Fruit fly (Drosophila melanogaster) whole organism, embryonic: ENCODE data around the gene CAHbeta.

Experiments
- Aef1 ChIP-seq: fragments of 200-800 bp; sonication (Bioruptor generic); IDR thresholded peaks from 3 replicates; pipeline ENCODE4 v1.3.6; 2022; ENCODE audit warnings: missing biosample characterization, missing genetic modification characterization
- Bteb2 ChIP-seq: fragments of 200-800 bp; sonication (Bioruptor generic); optimal IDR thresholded peaks from 2 replicates; lab custom pipeline; 2016; ENCODE audit warnings: missing biosample characterization, missing genetic modification characterization
- CG10209 ChIP-seq: fragments of 200-800 bp; sonication (Bioruptor generic); optimal IDR thresholded peaks from 3 replicates; lab custom pipeline; 2017; ENCODE audit warnings: missing biosample characterization, mild to moderate bottlenecking, missing genetic modification characterization, missing genetic modification reagents
- CG10274 ChIP-seq: fragments of 200-800 bp; sonication (Bioruptor generic); optimal IDR thresholded peaks from 3 replicates; lab custom pipeline; 2017; ENCODE audit warnings: missing biosample characterization, mild to moderate bottlenecking, missing genetic modification characterization
- CG10431 ChIP-seq: fragments of 200-800 bp; sonication (Bioruptor generic); optimal IDR thresholded peaks from 3 replicates; lab custom pipeline; 2018; ENCODE audit warnings: missing biosample characterization, mild to moderate bottlenecking, missing genetic modification characterization
- CG10543 ChIP-seq: fragments of 200-800 bp; sonication (Bioruptor generic); optimal IDR thresholded peaks from 3 replicates; lab custom pipeline; 2017; ENCODE audit warnings: missing biosample characterization, mild to moderate bottlenecking, missing genetic modification characterization, moderate library complexity
- CG11247 ChIP-seq: fragments of 200-800 bp; sonication (Bioruptor generic); IDR thresholded peaks from 2 replicates; pipeline ENCODE4 v1.3.6; 2022; ENCODE audit warnings: missing biosample characterization, missing genetic modification characterization
- CG11696 ChIP-seq: fragments of 200-800 bp; sonication (Bioruptor generic); IDR thresholded peaks from 2 replicates; pipeline ENCODE4 v1.3.6; 2022; ENCODE audit warnings: missing biosample characterization, missing genetic modification characterization
- CG12219 ChIP-seq: fragments of 200-800 bp; sonication (Bioruptor generic); optimal IDR thresholded peaks from 3 replicates; lab custom pipeline; 2018; ENCODE audit warnings: missing biosample characterization, mild to moderate bottlenecking, missing genetic modification characterization
- CG1233 ChIP-seq: fragments of 200-800 bp; sonication (Bioruptor generic); optimal IDR thresholded peaks from 4 replicates; lab custom pipeline; 2018; ENCODE audit warnings: missing biosample characterization, mild to moderate bottlenecking, missing genetic modification characterization
- CG13296 ChIP-seq: fragments of 200-800 bp; sonication (Bioruptor generic); optimal IDR thresholded peaks from 3 replicates; lab custom pipeline; 2018; ENCODE audit warnings: missing biosample characterization, mild to moderate bottlenecking, missing genetic modification characterization
- CG16863 ChIP-seq: fragments of 200-800 bp; sonication (Bioruptor generic); optimal IDR thresholded peaks from 3 replicates; lab custom pipeline; 2016; ENCODE audit warnings: missing biosample characterization, missing genetic modification characterization
- CG18764 ChIP-seq: fragments of 200-800 bp; sonication (Bioruptor generic); optimal IDR thresholded peaks from 3 replicates; lab custom pipeline; 2016; ENCODE audit warnings: missing biosample characterization, missing genetic modification characterization
- CG2875 ChIP-seq: fragments of 200-800 bp; sonication (Bioruptor generic); optimal IDR thresholded peaks from 2 replicates; lab custom pipeline; 2017; ENCODE audit warnings: missing biosample characterization, mild to moderate bottlenecking, missing genetic modification characterization, missing genetic modification reagents
- CG31441 ChIP-seq: fragments of 200-800 bp; sonication (Bioruptor generic); IDR thresholded peaks from 2 replicates; pipeline ENCODE4 v1.3.6; 2022; ENCODE audit warnings: missing biosample characterization, missing genetic modification characterization
- CG4730 ChIP-seq: fragments of 200-800 bp; sonication (Bioruptor generic); IDR thresholded peaks from 2 replicates; pipeline ENCODE4 v1.3.6; 2022; ENCODE audit warnings: missing biosample characterization, missing genetic modification characterization
- CG8281 ChIP-seq: fragments of 200-800 bp; sonication (Bioruptor generic); optimal IDR thresholded peaks from 2 replicates; lab custom pipeline; 2018; ENCODE audit warnings: missing biosample characterization, mild to moderate bottlenecking, missing genetic modification characterization, moderate library complexity
- CG9797 ChIP-seq: fragments of 200-800 bp; sonication (Bioruptor generic); optimal IDR thresholded peaks from 3 replicates; lab custom pipeline; 2018; ENCODE audit warnings: missing biosample characterization, mild to moderate bottlenecking, missing genetic modification characterization
- CrebB ChIP-seq: fragments of 200-800 bp; sonication (Bioruptor generic); optimal IDR thresholded peaks from 3 replicates; lab custom pipeline; 2018; ENCODE audit warnings: missing biosample characterization, mild to moderate bottlenecking, missing genetic modification characterization
- Dref ChIP-seq: fragments of 200-800 bp; sonication (Bioruptor generic); IDR thresholded peaks from 2 replicates; pipeline ENCODE4 v1.3.6; 2022; ENCODE audit warnings: missing biosample characterization, missing genetic modification characterization
- Ets65A ChIP-seq: fragments of 200-800 bp; sonication (Bioruptor generic); peaks from one replicate; lab custom pipeline; 2016; ENCODE audit warnings: missing biosample characterization, missing genetic modification characterization
- HLH3B ChIP-seq: fragments of 200-800 bp; sonication (Bioruptor generic); IDR thresholded peaks from 2 replicates; pipeline ENCODE4 v1.3.6; 2022; ENCODE audit warnings: missing biosample characterization, missing genetic modification characterization
- Hey ChIP-seq: fragments of 200-800 bp; sonication (Bioruptor generic); optimal IDR thresholded peaks from 3 replicates; lab custom pipeline; 2018; ENCODE audit warnings: missing biosample characterization, mild to moderate bottlenecking, missing genetic modification characterization
- MTF-1 ChIP-seq: fragments of 200-800 bp; sonication (Bioruptor generic); optimal IDR thresholded peaks from 2 replicates; lab custom pipeline; 2018; ENCODE audit warnings: missing biosample characterization, mild to moderate bottlenecking, missing genetic modification characterization, borderline replicate concordance
- Pdp1 ChIP-seq, 2 experiments: fragments of 200-800 bp; sonication (Bioruptor generic); optimal IDR thresholded peaks; 3 replicates each; lab custom pipeline; 2016; ENCODE audit warnings: missing biosample characterization in 2 of 2, missing genetic modification characterization in 2 of 2, mild to moderate bottlenecking in 1 of 2, moderate library complexity in 1 of 2
- abd-A ChIP-seq: fragments of 200-800 bp; sonication (Bioruptor generic); optimal IDR thresholded peaks from 3 replicates; lab custom pipeline; 2019; ENCODE audit warnings: missing biosample characterization, mild to moderate bottlenecking, missing genetic modification characterization, moderate library complexity
- aop ChIP-seq: fragments of 200-800 bp; sonication (Bioruptor generic); IDR thresholded peaks from 2 replicates; pipeline ENCODE4 v1.3.6; 2022; ENCODE audit warnings: missing biosample characterization, missing genetic modification characterization
- btn ChIP-seq: fragments of 200-800 bp; sonication (Bioruptor generic); optimal IDR thresholded peaks from 2 replicates; lab custom pipeline; 2016; ENCODE audit warnings: missing biosample characterization, missing genetic modification characterization
- cg ChIP-seq: fragments of 200-800 bp; sonication (Bioruptor generic); optimal IDR thresholded peaks from 3 replicates; lab custom pipeline; 2019; ENCODE audit warnings: missing biosample characterization, mild to moderate bottlenecking, missing genetic modification characterization, moderate library complexity
- chif ChIP-seq, 2 experiments: fragments of 200-800 bp; sonication (Bioruptor generic); optimal IDR thresholded peaks; 3 replicates each; lab custom pipeline; 2016; ENCODE audit warnings: missing biosample characterization in 2 of 2, missing genetic modification characterization in 2 of 2
- disco-r ChIP-seq: fragments of 200-800 bp; sonication (Bioruptor generic); optimal IDR thresholded peaks from 2 replicates; lab custom pipeline; 2016; ENCODE audit warnings: missing biosample characterization, missing genetic modification characterization
- fd64A ChIP-seq: fragments of 200-800 bp; sonication (Bioruptor generic); optimal IDR thresholded peaks from 3 replicates; lab custom pipeline; 2018; ENCODE audit warnings: missing biosample characterization, mild to moderate bottlenecking, missing genetic modification characterization
- fru ChIP-seq: fragments of >200 bp; optimal IDR thresholded peaks from 2 replicates; lab custom pipeline; 2017
- gcm2 ChIP-seq: fragments of 200-800 bp; sonication (Bioruptor generic); optimal IDR thresholded peaks from 2 replicates; lab custom pipeline; 2016; ENCODE audit warnings: missing biosample characterization, missing genetic modification characterization
- gro ChIP-seq: fragments of 200-800 bp; sonication (Bioruptor generic); optimal IDR thresholded peaks from 2 replicates; lab custom pipeline; 2016; ENCODE audit warnings: missing biosample characterization, missing genetic modification characterization
- inv ChIP-seq: fragments of 200-800 bp; sonication (Bioruptor generic); IDR thresholded peaks from 2 replicates; pipeline ENCODE4 v1.3.6; 2022; ENCODE audit warnings: missing biosample characterization, missing genetic modification characterization; ENCODE audit not compliant: partially characterized antibody
- jigr1 ChIP-seq: fragments of 200-800 bp; sonication (Bioruptor generic); IDR thresholded peaks from 3 replicates; pipeline ENCODE4 v1.3.6; 2022; ENCODE audit warnings: missing biosample characterization, missing genetic modification characterization
- knrl ChIP-seq: fragments of 200-800 bp; sonication (Bioruptor generic); IDR thresholded peaks from 3 replicates; pipeline ENCODE4 v1.3.6; 2022; ENCODE audit warnings: missing biosample characterization, missing genetic modification characterization; ENCODE audit not compliant: partially characterized antibody
- otp ChIP-seq: fragments of 200-800 bp; sonication (Bioruptor generic); IDR thresholded peaks from 3 replicates; pipeline ENCODE4, ENCODE4 v1.3.6; 2022; ENCODE audit warnings: missing biosample characterization, missing genetic modification characterization
- pan ChIP-seq, 4 experiments: fragments of >200 bp in 3 of 4; fragments of 200-800 bp in 1 of 4; sonication (Bioruptor generic) in 1 of 4; optimal IDR thresholded peaks in 3 of 4; IDR thresholded peaks in 1 of 4; 2 replicates each; pipeline versions ENCODE4 v1.3.6 to Lab custom; 2017 to 2022; ENCODE audit warnings: missing biosample characterization in 2 of 4, missing genetic modification characterization in 2 of 4, mixed read lengths in 1 of 4
- pho ChIP-seq: fragments of 200-800 bp; sonication (Bioruptor generic); optimal IDR thresholded peaks from 2 replicates; lab custom pipeline; 2016; ENCODE audit warnings: missing biosample characterization, missing genetic modification characterization
- ro ChIP-seq: fragments of 200-800 bp; sonication (Bioruptor generic); IDR thresholded peaks from 2 replicates; pipeline ENCODE4 v1.3.6; 2022; ENCODE audit warnings: missing biosample characterization, missing genetic modification characterization
- slp2 ChIP-seq: fragments of 200-800 bp; sonication (Bioruptor generic); optimal IDR thresholded peaks from 2 replicates; lab custom pipeline; 2016; ENCODE audit warnings: missing biosample characterization, missing genetic modification characterization
- sqz ChIP-seq: fragments of 200-800 bp; sonication (Bioruptor generic); optimal IDR thresholded peaks from 3 replicates; lab custom pipeline; 2018; ENCODE audit warnings: missing biosample characterization, mild to moderate bottlenecking, missing genetic modification characterization
- tll ChIP-seq, 2 experiments: fragments of 200-800 bp in 1 of 2; fragments of >200 bp in 1 of 2; sonication (Bioruptor generic) in 1 of 2; optimal IDR thresholded peaks; 2 replicates each; lab custom pipeline; 2017 to 2019; ENCODE audit warnings: missing biosample characterization in 2 of 2, missing genetic modification characterization in 2 of 2, mild to moderate bottlenecking in 1 of 2, moderate library complexity in 1 of 2
- tx ChIP-seq: fragments of 200-800 bp; sonication (Bioruptor generic); optimal IDR thresholded peaks from 2 replicates; lab custom pipeline; 2016; ENCODE audit warnings: missing biosample characterization, missing genetic modification characterization
- unpg ChIP-seq: fragments of 200-800 bp; sonication (Bioruptor generic); optimal IDR thresholded peaks from 3 replicates; lab custom pipeline; 2018; ENCODE audit warnings: missing biosample characterization, mild to moderate bottlenecking, missing genetic modification characterization, moderate library complexity
- z ChIP-seq: fragments of 200-800 bp; sonication (Bioruptor generic); IDR thresholded peaks from 3 replicates; pipeline ENCODE4 v1.3.6; 2022; ENCODE audit warnings: missing biosample characterization, missing genetic modification characterization

CAHbeta gene

dm6 chr3R:8945502-8946324 lies 34.9 kb upstream of the CAHbeta start (continued):
- TF ChIP-seq pho (GFP tag; lab: Kevin White, UChicago) (no peak), z (GFP tag; lab: Robert Waterston, UW) (no peak), gro (GFP tag; lab: Kevin White, UChicago) (peak; percentile 16), CG8281 (tag; lab: Kevin White, UChicago) (peak; percentile 54), CG2875 (peak; percentile 85), gcm2 (GFP tag; lab: Kevin White, UChicago) (no peak), jigr1 (peak; percentile 65), btn (GFP tag; lab: Kevin White, UChicago) (no peak), unpg (GFP tag; lab: Kevin White, UChicago) (peak; percentile 93), Aef1 (GFP tag; lab: Robert Waterston, UW) (peak; percentile 77), fru (no peak), CG11696 (GFP tag; lab: Robert Waterston, UW) (0 out of 2 replicates have a peak, but pooled peaks have one; percentile 35), chif (GFP tag; optimal IDR thresholded peaks at IDR 0.05; lab: Kevin White, UChicago) (peak in 1 of 2 experiments; percentile 39), Ets65A (GFP tag; lab: Kevin White, UChicago) (peak; percentile 90), CG9797 (GFP tag; lab: Kevin White, UChicago) (no peak), CG10209 (GFP tag; lab: Kevin White, UChicago) (peak; percentile 78), HLH3B (GFP tag; lab: Robert Waterston, UW) (peak; percentile 88), CG4730 (peak; percentile 71), CG31441 (GFP tag; lab: Robert Waterston, UW) (peak; percentile 92), CG18764 (GFP tag; lab: Kevin White, UChicago) (peak; percentile 45), CG16863 (GFP tag; lab: Kevin White, UChicago) (peak; percentile 9), cg (peak; percentile 77), tx (no peak), CG1233 (GFP tag; lab: Kevin White, UChicago) (peak; percentile 74), CG11247 (GFP tag; lab: Robert Waterston, UW) (peak; percentile 64; the same call in 1 of the 2 replicates), MTF-1 (GFP tag; lab: Kevin White, UChicago) (peak; percentile 58), abd-A (tag; lab: Kevin White, UChicago) (peak; percentile 85), CG10431 (peak; percentile 80), CG10543 (peak; percentile 78), ro (GFP tag; lab: Robert Waterston, UW) (peak; percentile 36; the same call in 1 of the 2 replicates), fd64A (GFP tag; lab: Kevin White, UChicago) (peak; percentile 43), CrebB (tag; lab: Kevin White, UChicago) (peak; percentile 36), knrl (GFP tag; lab: Robert Waterston, UW) (peak; percentile 43; the same call in 1 of the 3 replicates), otp (peak; percentile 68; the same call in 2 of the 3 replicates), tll (GFP tag; optimal IDR thresholded peaks at IDR 0.05; lab: Kevin White, UChicago) (no peak), pan (optimal IDR thresholded peaks at IDR 0.05; lab: Kevin White, UChicago) (no peak), pan (GFP tag; optimal IDR thresholded peaks at IDR 0.05 in 1 of 2, IDR thresholded peaks at IDR 0.05 in 1 of 2) (peak in 1 of 2 experiments; percentile 85), CG10274 (GFP tag; lab: Kevin White, UChicago) (peak; percentile 52), inv (no peak), Dref (no peak), Bteb2 (no peak), slp2 (GFP tag; lab: Kevin White, UChicago) (peak; percentile 3), disco-r (GFP tag; lab: Kevin White, UChicago) (no peak), Pdp1 (GFP tag; optimal IDR thresholded peaks at IDR 0.05; lab: Kevin White, UChicago) (peak; percentile 38 to 53), CG12219 (GFP tag; lab: Kevin White, UChicago) (peak; percentile 56), aop (GFP tag; lab: Robert Waterston, UW) (no peak), CG13296 (GFP tag; lab: Kevin White, UChicago) (peak; percentile 90), Hey (tag; lab: Kevin White, UChicago) (no peak), sqz (GFP tag; lab: Kevin White, UChicago) (peak; percentile 92)
